Fruit fly (Drosophila melanogaster): ENCODE results near the gene Keap1.

Gene Keap1

DNA sequence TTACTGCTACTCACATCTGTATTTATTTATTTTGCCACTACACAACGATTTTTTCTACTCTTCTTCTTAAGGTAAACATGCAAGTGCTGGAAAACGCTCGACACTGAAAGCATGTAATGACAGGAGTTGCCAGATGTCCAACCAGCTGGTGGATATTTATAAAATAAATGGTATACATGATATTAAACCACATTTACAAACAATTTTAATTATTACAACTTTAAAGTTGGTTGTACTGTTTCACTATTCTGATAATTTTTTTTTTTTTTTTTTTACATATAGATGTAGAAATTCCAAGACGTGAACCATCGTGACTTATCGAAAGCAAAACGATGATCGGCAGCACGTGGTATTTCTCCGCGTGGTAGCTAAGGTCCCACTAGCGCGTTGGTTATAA lies at the start of gene Keap1, which contains the start of gene kuk (continued):
- TF ChIP-seq CG9797 (GFP tag; optimal IDR thresholded peaks at IDR 0.05) (peak; percentile 93), ro (GFP tag; IDR thresholded peaks at IDR 0.05) (no peak), lab (GFP tag; optimal IDR thresholded peaks at IDR 0.05) (peak; percentile 67), jumu (GFP tag; optimal IDR thresholded peaks at IDR 0.05) (peak; percentile 21), scrt (GFP tag; optimal IDR thresholded peaks at IDR 0.05) (peak; percentile 35), dm (GFP tag; optimal IDR thresholded peaks at IDR 0.05) (peak; percentile 86), seq (GFP tag; IDR thresholded peaks at IDR 0.05) (0 out of 2 replicates have a peak, but pooled peaks have one; percentile 0), CG2116 (GFP tag; optimal IDR thresholded peaks at IDR 0.05) (peak; percentile 72), HLHmδ (GFP tag; optimal IDR thresholded peaks at IDR 0.05) (peak; percentile 4), NfI (GFP tag; optimal IDR thresholded peaks at IDR 0.05) (peak; percentile 71), nom (GFP tag; optimal IDR thresholded peaks at IDR 0.05) (no peak), Vsx1 (GFP tag; optimal IDR thresholded peaks at IDR 0.05) (no peak), CG4424 (GFP tag; optimal IDR thresholded peaks at IDR 0.05) (peak; percentile 30), CG5180 (GFP tag; optimal IDR thresholded peaks at IDR 0.05) (no peak), Chrac-16 (GFP tag; optimal IDR thresholded peaks at IDR 0.05) (peak; percentile 55), Dbx (GFP tag; IDR thresholded peaks at IDR 0.05) (peak; percentile 73), BtbVII (GFP tag; optimal IDR thresholded peaks at IDR 0.05) (peak; percentile 22), so (GFP tag; IDR thresholded peaks at IDR 0.05) (peak; percentile 44; the same call in 1 of the 3 replicates), fu2 (GFP tag; optimal IDR thresholded peaks at IDR 0.05) (peak; percentile 63), aop (GFP tag; IDR thresholded peaks at IDR 0.05) (no peak), ap (GFP tag; IDR thresholded peaks at IDR 0.05) (peak; percentile 42; the same call in 1 of the 2 replicates), CG11247 (GFP tag; IDR thresholded peaks at IDR 0.05) (peak; percentile 61), HLH3B (GFP tag; IDR thresholded peaks at IDR 0.05) (no peak), trh (GFP tag; optimal IDR thresholded peaks at IDR 0.05) (peak; percentile 30), CG3995 (GFP tag; optimal IDR thresholded peaks at IDR 0.05) (peak; percentile 44), al (GFP tag; IDR thresholded peaks at IDR 0.05) (peak; percentile 44; the same call in 1 of the 2 replicates), Hmx (GFP tag; optimal IDR thresholded peaks at IDR 0.05) (no peak), tin (GFP tag; optimal IDR thresholded peaks at IDR 0.05) (peak; percentile 26), bowl (GFP tag; IDR thresholded peaks at IDR 0.05) (no peak), Mad (GFP tag; optimal IDR thresholded peaks at IDR 0.05) (peak; percentile 72), CG12219 (GFP tag; optimal IDR thresholded peaks at IDR 0.05) (no peak), CG13624 (GFP tag; optimal IDR thresholded peaks at IDR 0.05) (peak; percentile 47), HLH4C (GFP tag; IDR thresholded peaks at IDR 0.05; ENCODE audit: partially characterized antibody) (peak; percentile 64), B-H1 (GFP tag; IDR thresholded peaks at IDR 0.05) (peak; percentile 13; the same call in 1 of the 3 replicates), CG11504 (tag; optimal IDR thresholded peaks at IDR 0.05) (peak; percentile 45), Dp (GFP tag; optimal IDR thresholded peaks at IDR 0.05) (peak; percentile 71), Nf-YC (tag; optimal IDR thresholded peaks at IDR 0.05) (peak; percentile 28), pros (GFP tag; optimal IDR thresholded peaks at IDR 0.05) (no peak), shn (GFP tag; optimal IDR thresholded peaks at IDR 0.05) (peak; percentile 74), CG7271 (tag; optimal IDR thresholded peaks at IDR 0.05) (peak; percentile 17), klu (GFP tag; IDR thresholded peaks at IDR 0.05) (no peak), CG17802 (tag; optimal IDR thresholded peaks at IDR 0.05) (peak; percentile 11), CG11695 (GFP tag; IDR thresholded peaks at IDR 0.05) (0 out of 3 replicates have a peak, but pooled peaks have one; percentile 14), hb (GFP tag; IDR thresholded peaks at IDR 0.05; ENCODE audit: partially characterized antibody) (peak; percentile 59; the same call in 2 of the 3 replicates), CkIIα-i1 (GFP tag; IDR thresholded peaks at IDR 0.05) (no peak), pho (GFP tag; optimal IDR thresholded peaks at IDR 0.05) (peak; percentile 57), Camta (GFP tag; optimal IDR thresholded peaks at IDR 0.05) (peak; percentile 65), BEAF-32 (GFP tag; optimal IDR thresholded peaks at IDR 0.05) (peak; percentile 95), Sox100B (GFP tag; optimal IDR thresholded peaks at IDR 0.05) (no peak), CoRest (tag; optimal IDR thresholded peaks at IDR 0.05) (peak; percentile 67), Lim3 (GFP tag; IDR thresholded peaks at IDR 0.05) (no peak)

All from whole organism, embryonic.